Worm (Caenorhabditis elegans): ENCODE measurements around the gene pyc-1.

ce11 chrV:11779310-11779709, 43.0 kb downstream of the pyc-1 start:
- no peak for TF ChIP-seq dao-5 (tag; optimal IDR thresholded peaks at IDR 0.05)
- TF ChIP-seq W03F9.2 (tag; optimal IDR thresholded peaks at IDR 0.05), result no peak
